Worm (Caenorhabditis elegans): ENCODE results near the gene ncx-6.

The ncx-6 gene

DNA sequence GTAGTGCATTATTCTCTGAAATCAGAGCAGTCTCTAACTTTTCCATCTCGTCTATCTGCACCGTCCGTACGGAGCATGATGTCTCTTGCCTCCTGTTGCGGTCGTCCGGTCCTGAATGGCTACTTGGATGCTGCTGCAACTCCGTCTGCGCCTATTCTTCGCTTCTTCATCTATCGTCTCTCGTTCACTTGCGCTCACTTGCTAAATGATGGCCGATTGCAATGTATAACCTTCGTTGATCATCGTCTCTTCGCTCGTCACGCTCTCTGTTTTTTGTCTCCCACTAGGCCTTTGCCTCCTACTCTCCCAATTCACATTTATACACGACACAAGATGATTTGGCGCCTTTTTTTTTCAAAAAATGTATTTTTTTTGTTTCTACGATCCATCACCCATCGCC is 16.4 kb downstream of the ncx-6 start (continued):
- no peak for TF ChIP-seq Y105C5A.15 (GFP tag; IDR thresholded peaks at IDR 0.05)
- no peak for TF ChIP-seq ceh-32 (tag; optimal IDR thresholded peaks at IDR 0.05; ENCODE audit: poor library complexity)
- TF ChIP-seq nhr-237 (tag; optimal IDR thresholded peaks at IDR 0.05) = no peak
- TF ChIP-seq snpc-4 (tag; optimal IDR thresholded peaks at IDR 0.05) = no peak
- TF ChIP-seq ztf-11 (tag; optimal IDR thresholded peaks at IDR 0.05) = no peak
- TF ChIP-seq vab-7 (GFP tag; IDR thresholded peaks at IDR 0.05) = no peak
- no peak for TF ChIP-seq egl-27 (tag; optimal IDR thresholded peaks at IDR 0.05)
- TF ChIP-seq ZK546.5 (tag; optimal IDR thresholded peaks at IDR 0.05) = no peak
- TF ChIP-seq tra-1 (GFP tag; IDR thresholded peaks at IDR 0.05) = no peak
- TF ChIP-seq nhr-77 (tag; optimal IDR thresholded peaks at IDR 0.05) = no peak
- no peak for TF ChIP-seq ceh-82 (tag; optimal IDR thresholded peaks at IDR 0.05)
- TF ChIP-seq lim-7 (GFP tag; IDR thresholded peaks at IDR 0.05) = no peak
- no peak for TF ChIP-seq F10B5.3 (tag; optimal IDR thresholded peaks at IDR 0.05)
- no peak for TF ChIP-seq aly-2 (tag; optimal IDR thresholded peaks at IDR 0.05)
- no peak for TF ChIP-seq spr-3 (GFP tag; optimal IDR thresholded peaks at IDR 0.05)
- TF ChIP-seq zip-11 (GFP tag; IDR thresholded peaks at IDR 0.05) = no peak
- TF ChIP-seq T20F7.1 (GFP tag; optimal IDR thresholded peaks at IDR 0.05) = no peak
- no peak for TF ChIP-seq daf-19 (GFP tag; conservative IDR thresholded peaks at IDR 0.05)
- TF ChIP-seq zfp-3 (GFP tag; conservative IDR thresholded peaks at IDR 0.05) = no peak
- peak in 1 of 2 experiments; percentile 98 for TF ChIP-seq unc-62 (GFP tag; optimal IDR thresholded peaks at IDR 0.05 in 1 of 2)
- no peak for TF ChIP-seq unc-62 (tag; optimal IDR thresholded peaks at IDR 0.05)
- no peak for TF ChIP-seq lir-3 (tag; optimal IDR thresholded peaks at IDR 0.05)
- TF ChIP-seq hlh-11 (tag; optimal IDR thresholded peaks at IDR 0.05) = peak; percentile 78
- TF ChIP-seq pha-4 (GFP tag; IDR thresholded peaks at IDR 0.05) = no peak
- TF ChIP-seq pha-4 (tag; optimal IDR thresholded peaks at IDR 0.05) = no peak
- no peak for TF ChIP-seq duxl-1 (tag; optimal IDR thresholded peaks at IDR 0.05; ENCODE audit: poor library complexity)
- TF ChIP-seq mxl-2 (GFP tag; conservative IDR thresholded peaks at IDR 0.05) = no peak
- peak; percentile 43 for TF ChIP-seq nhr-6 (tag; optimal IDR thresholded peaks at IDR 0.05)
- no peak for TF ChIP-seq saeg-2 (GFP tag; IDR thresholded peaks at IDR 0.05)
- no peak for TF ChIP-seq mdt-29 (GFP tag; IDR thresholded peaks at IDR 0.05)
- no peak for TF ChIP-seq zag-1 (tag; optimal IDR thresholded peaks at IDR 0.05)
- peak; percentile 78 for TF ChIP-seq nhr-11 (tag; optimal IDR thresholded peaks at IDR 0.05)
- no peak for TF ChIP-seq zip-2 (tag; optimal IDR thresholded peaks at IDR 0.05)
- TF ChIP-seq Y5F2A.4 (GFP tag; optimal IDR thresholded peaks at IDR 0.05) = no peak
- no peak for TF ChIP-seq R02D3.7 (tag; optimal IDR thresholded peaks at IDR 0.05)
- TF ChIP-seq set-16 (GFP tag; IDR thresholded peaks at IDR 0.05) = 0 out of 2 replicates have a peak, but pooled peaks have one; percentile 18
- no peak for TF ChIP-seq F49E8.2 (tag; optimal IDR thresholded peaks at IDR 0.05; ENCODE audit: borderline replicate concordance)
- TF ChIP-seq pqm-1 (tag; optimal IDR thresholded peaks at IDR 0.05) = no peak
- no peak for TF ChIP-seq lin-13 (GFP tag; optimal IDR thresholded peaks at IDR 0.05)
- TF ChIP-seq nhr-102 (tag; optimal IDR thresholded peaks at IDR 0.05) = no peak
- TF ChIP-seq Y48G9A.11 (GFP tag; IDR thresholded peaks at IDR 0.05) = no peak
- peak in 1 of 2 experiments; percentile 24 for TF ChIP-seq hif-1 (tag; optimal IDR thresholded peaks at IDR 0.05)
- TF ChIP-seq jun-1 (tag; optimal IDR thresholded peaks at IDR 0.05) = no peak
- TF ChIP-seq nhr-10 (tag; optimal IDR thresholded peaks at IDR 0.05) = no peak
- TF ChIP-seq rbr-2 (tag; optimal IDR thresholded peaks at IDR 0.05) = peak; percentile 66
- TF ChIP-seq ztf-7 (tag; optimal IDR thresholded peaks at IDR 0.05) = peak; percentile 9
- TF ChIP-seq lin-15B (tag; optimal IDR thresholded peaks at IDR 0.05) = no peak
- peak; percentile 63 for TF ChIP-seq hmg-1.1 (GFP tag; IDR thresholded peaks at IDR 0.05)
- no peak for TF ChIP-seq cey-2 (tag; optimal IDR thresholded peaks at IDR 0.05; ENCODE audit: borderline replicate concordance, insufficient read depth)
- TF ChIP-seq dpl-1 (GFP tag; optimal IDR thresholded peaks at IDR 0.05) = peak; percentile 29
- no peak for TF ChIP-seq ceh-62 (tag; optimal IDR thresholded peaks at IDR 0.05)
- no peak for TF ChIP-seq madf-5 (GFP tag; IDR thresholded peaks at IDR 0.05)
- TF ChIP-seq hlh-30 (tag; optimal IDR thresholded peaks at IDR 0.05; ENCODE audit: insufficient read depth) = peak; percentile 71

All from whole organism, L4 larva.